Worm (Caenorhabditis elegans) whole organism, L3 larva: ENCODE data around the gene T19D12.2.
"Not testable (repeated sequence)": the region's sequence is repeated elsewhere in the genome, so short reads cannot be mapped to it uniquely, and the experiment has no call there.

Experiments
- ceh-28 ChIP-seq: fragments of 150-350 bp; optimal IDR thresholded peaks from 2 replicates; lab custom pipeline; 2014; ENCODE audit warnings: missing biosample characterization, missing genetic modification reagents, missing genetic modification characterization
- nfya-1 ChIP-seq: sonication (generic microtip); optimal IDR thresholded peaks from 2 replicates; lab custom pipeline; 2017; ENCODE audit warnings: missing genetic modification characterization, mild to moderate bottlenecking, missing compliant biosample characterization, antibody characterized with exemption, moderate library complexity; ENCODE audit not compliant: insufficient read depth
- snpc-4 ChIP-seq: fragments of 150-350 bp; optimal IDR thresholded peaks from 2 replicates; lab custom pipeline; 2014; ENCODE audit warnings: missing biosample characterization, missing genetic modification characterization
- unc-62 ChIP-seq: fragments of 150-350 bp; sonication (generic microtip); optimal IDR thresholded peaks from 4 replicates; lab custom pipeline; 2014; ENCODE audit warnings: missing biosample characterization, missing genetic modification reagents, missing genetic modification characterization

DNA sequence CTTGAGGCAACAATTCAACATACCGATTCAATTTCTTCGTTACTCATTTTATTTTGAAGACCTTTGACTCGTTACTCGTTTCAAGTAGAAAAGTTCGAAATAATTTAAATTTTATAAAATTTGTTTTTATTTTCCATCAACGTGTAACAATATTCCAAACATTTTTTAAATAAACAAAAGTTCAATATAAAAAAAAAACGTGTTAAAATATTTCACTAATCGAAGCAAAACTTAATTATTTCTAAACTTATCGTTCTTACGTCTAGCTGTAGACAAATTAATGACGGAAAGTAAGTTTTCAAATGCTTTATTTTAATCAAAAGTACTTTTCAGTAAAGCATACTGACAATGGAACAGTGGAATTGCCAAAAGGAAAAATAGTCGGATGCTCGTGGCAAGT, 34.0 kb upstream of the T19D12.2 start, which contains the start of the genes F54H5.5 and F54H5.2:
- not testable (repeated sequence) for TF ChIP-seq nfya-1 (tag; lab: Kevin White, UChicago); ceh-28 (tag; lab: Kevin White, UChicago); unc-62 (GFP tag; lab: Kevin White, UChicago); snpc-4 (tag; lab: Kevin White, UChicago)
